Worm (Caenorhabditis elegans) whole organism, L1 larva: ENCODE data around the gene M195.2.

Source experiments
- fkh-8 ChIP-seq: sonication (generic microtip); optimal IDR thresholded peaks from 2 replicates; lab custom pipeline; 2016; ENCODE audit warnings: mild to moderate bottlenecking, missing genetic modification characterization, missing compliant biosample characterization
- hlh-17 ChIP-seq: fragments of 200-800 bp; sonication (Bioruptor generic); optimal IDR thresholded peaks from 2 replicates; lab custom pipeline; 2018; ENCODE audit warnings: missing genetic modification characterization, mild to moderate bottlenecking, missing compliant biosample characterization, moderate library complexity, borderline replicate concordance
- lin-35 ChIP-seq, 2 experiments: fragments of 150-350 bp; optimal IDR thresholded peaks; 2 replicates each; lab custom pipeline; 2014; ENCODE audit warnings: missing biosample characterization in 2 of 2, missing genetic modification characterization in 2 of 2, missing genetic modification reagents in 2 of 2
- mdl-1 ChIP-seq, 2 experiments: fragments of 150-350 bp; optimal IDR thresholded peaks; 2 replicates each; lab custom pipeline; 2014 to 2017; ENCODE audit warnings: missing biosample characterization in 2 of 2, missing genetic modification characterization in 2 of 2, inconsistent platforms in 1 of 2
- nhr-11 ChIP-seq: fragments of 150-350 bp; optimal IDR thresholded peaks from 2 replicates; lab custom pipeline; 2014; ENCODE audit warnings: missing biosample characterization, missing genetic modification characterization
- nhr-90 ChIP-seq: sonication (generic microtip); optimal IDR thresholded peaks from 2 replicates; lab custom pipeline; 2016; ENCODE audit warnings: mild to moderate bottlenecking, missing genetic modification characterization, missing compliant biosample characterization; ENCODE audit not compliant: poor library complexity
- snpc-4 ChIP-seq: fragments of 150-350 bp; optimal IDR thresholded peaks from 2 replicates; lab custom pipeline; 2014; ENCODE audit warnings: missing biosample characterization, missing genetic modification characterization
- tlp-1 ChIP-seq: fragments of 150-350 bp; optimal IDR thresholded peaks from 2 replicates; lab custom pipeline; 2014; ENCODE audit warnings: missing biosample characterization, missing genetic modification characterization
- unc-62 ChIP-seq: fragments of 150-350 bp; optimal IDR thresholded peaks from 2 replicates; lab custom pipeline; 2014; ENCODE audit warnings: missing biosample characterization, missing genetic modification reagents, missing genetic modification characterization

ce11 chrII:8392215-8392614 lies 31.7 kb downstream of the M195.2 start:
- TF ChIP-seq tlp-1 (tag; lab: Kevin White, UChicago) (no peak), lin-35 (GFP tag; optimal IDR thresholded peaks at IDR 0.05; lab: Kevin White, UChicago) (no peak), mdl-1 (tag; optimal IDR thresholded peaks at IDR 0.05; lab: Kevin White, UChicago) (no peak), nhr-90 (no peak), nhr-11 (tag; lab: Kevin White, UChicago) (no peak), unc-62 (GFP tag; lab: Kevin White, UChicago) (no peak), snpc-4 (no peak), fkh-8 (no peak), hlh-17 (GFP tag; lab: Kevin White, UChicago) (no peak)
